Fruit fly (Drosophila melanogaster): Measurements from ENCODE around the gene CG33290.

Gene CG33290

dm6 chr3L:21584683-21585082 lies 42.5 kb downstream of the CG33290 start (continued):
- TF ChIP-seq oc (tag; optimal IDR thresholded peaks at IDR 0.05) (peak; percentile 39), mirr (GFP tag; optimal IDR thresholded peaks at IDR 0.05) (no peak), CG3847 (GFP tag; IDR thresholded peaks at IDR 0.05) (no peak), CG42726 (GFP tag; IDR thresholded peaks at IDR 0.05; ENCODE audit: partially characterized antibody) (no peak), CG3163 (GFP tag; optimal IDR thresholded peaks at IDR 0.05) (peak; percentile 99), CG7357 (GFP tag; IDR thresholded peaks at IDR 0.05) (no peak), MBD-R2 (GFP tag; IDR thresholded peaks at IDR 0.05) (no peak), org-1 (GFP tag; optimal IDR thresholded peaks at IDR 0.05) (no peak), pita (GFP tag; optimal IDR thresholded peaks at IDR 0.05) (no peak), CG12942 (GFP tag; optimal IDR thresholded peaks at IDR 0.05) (no peak), caup (GFP tag; optimal IDR thresholded peaks at IDR 0.05; ENCODE audit: severe bottlenecking) (no peak), Rfx (GFP tag; IDR thresholded peaks at IDR 0.05) (no peak), eve (GFP tag; optimal IDR thresholded peaks at IDR 0.05) (no peak), CG2199 (GFP tag; IDR thresholded peaks at IDR 0.05) (0 out of 3 replicates have a peak, but pooled peaks have one; percentile 72), CTCF (GFP tag; optimal IDR thresholded peaks at IDR 0.05) (peak; percentile 1), Meics (GFP tag; optimal IDR thresholded peaks at IDR 0.05) (no peak), CG10979 (tag; optimal IDR thresholded peaks at IDR 0.05) (no peak), gce (GFP tag; IDR thresholded peaks at IDR 0.05) (no peak), CG12659 (GFP tag; optimal IDR thresholded peaks at IDR 0.05) (no peak), kni (GFP tag; optimal IDR thresholded peaks at IDR 0.05) (no peak), yki (optimal IDR thresholded peaks at IDR 0.05) (peak; percentile 89), dysf (GFP tag; IDR thresholded peaks at IDR 0.05) (no peak), sima (GFP tag; optimal IDR thresholded peaks at IDR 0.05) (no peak), Tbp (GFP tag; optimal IDR thresholded peaks at IDR 0.05) (no peak), az2 (GFP tag; optimal IDR thresholded peaks at IDR 0.05) (no peak), Ravus (GFP tag; IDR thresholded peaks at IDR 0.05) (no peak), E2f2 (GFP tag; IDR thresholded peaks at IDR 0.05) (no peak), Ada2b (GFP tag; IDR thresholded peaks at IDR 0.05) (no peak), Usf (GFP tag; optimal IDR thresholded peaks at IDR 0.05) (no peak), CG15011 (GFP tag; optimal IDR thresholded peaks at IDR 0.05) (no peak), nerfin-1 (tag; optimal IDR thresholded peaks at IDR 0.05) (no peak), CG32532 (GFP tag; IDR thresholded peaks at IDR 0.05) (no peak; the same call in 1 of the 2 replicates), Trl (optimal IDR thresholded peaks at IDR 0.05) (peak; percentile 68 to 96), Trl (GFP tag; optimal IDR thresholded peaks at IDR 0.05) (no peak), Mrtf (GFP tag; IDR thresholded peaks at IDR 0.05) (no peak), vvl (GFP tag; IDR thresholded peaks at IDR 0.05) (peak; percentile 68), disco-r (GFP tag; optimal IDR thresholded peaks at IDR 0.05) (no peak), zen2 (GFP tag; IDR thresholded peaks at IDR 0.05; ENCODE audit: partially characterized antibody) (no peak; the same call in 2 of the 3 replicates), Lim3 (GFP tag; IDR thresholded peaks at IDR 0.05) (no peak), sd (tag; optimal IDR thresholded peaks at IDR 0.05) (no peak), CG3995 (GFP tag; optimal IDR thresholded peaks at IDR 0.05) (no peak), tx (GFP tag; optimal IDR thresholded peaks at IDR 0.05) (no peak), run (tag; optimal IDR thresholded peaks at IDR 0.05) (no peak), CG10543 (GFP tag; optimal IDR thresholded peaks at IDR 0.05) (no peak), Neu2 (GFP tag; optimal IDR thresholded peaks at IDR 0.05; ENCODE audit: borderline replicate concordance) (no peak), wdn (GFP tag; IDR thresholded peaks at IDR 0.05) (no peak), CG3726 (GFP tag; IDR thresholded peaks at IDR 0.05) (no peak), Bdp1 (GFP tag; optimal IDR thresholded peaks at IDR 0.05) (no peak), trh (GFP tag; optimal IDR thresholded peaks at IDR 0.05) (no peak), CG6813 (GFP tag; optimal IDR thresholded peaks at IDR 0.05) (peak; percentile 5), CG4404 (GFP tag; IDR thresholded peaks at IDR 0.05) (no peak), nom (GFP tag; optimal IDR thresholded peaks at IDR 0.05) (peak; percentile 35), BEAF-32 (GFP tag; optimal IDR thresholded peaks at IDR 0.05) (no peak), Hey (tag; optimal IDR thresholded peaks at IDR 0.05) (peak; percentile 5)

All from whole organism, embryonic.